Fruit fly (Drosophila melanogaster) whole organism, prepupa: ENCODE measurements around the gene CG5611.

Experiments used
- Blimp-1 ChIP-seq: fragments of 200-800 bp; sonication (Bioruptor generic); optimal IDR thresholded peaks from 3 replicates; lab custom pipeline; 2017; ENCODE audit warnings: missing biosample characterization, missing genetic modification characterization, mild to moderate bottlenecking, moderate library complexity, missing genetic modification reagents
- CG6808 ChIP-seq: fragments of 200-800 bp; sonication (Bioruptor generic); optimal IDR thresholded peaks from 3 replicates; lab custom pipeline; 2017; ENCODE audit warnings: missing biosample characterization, missing genetic modification characterization, mild to moderate bottlenecking, moderate library complexity, missing genetic modification reagents
- CG9139 ChIP-seq: fragments of 200-800 bp; sonication (Bioruptor generic); optimal IDR thresholded peaks from 3 replicates; lab custom pipeline; 2017; ENCODE audit warnings: missing biosample characterization, mild to moderate bottlenecking, missing genetic modification characterization
- achi ChIP-seq: fragments of 200-800 bp; sonication (Bioruptor generic); optimal IDR thresholded peaks from 3 replicates; lab custom pipeline; 2016; ENCODE audit warnings: missing biosample characterization, missing genetic modification characterization

DNA sequence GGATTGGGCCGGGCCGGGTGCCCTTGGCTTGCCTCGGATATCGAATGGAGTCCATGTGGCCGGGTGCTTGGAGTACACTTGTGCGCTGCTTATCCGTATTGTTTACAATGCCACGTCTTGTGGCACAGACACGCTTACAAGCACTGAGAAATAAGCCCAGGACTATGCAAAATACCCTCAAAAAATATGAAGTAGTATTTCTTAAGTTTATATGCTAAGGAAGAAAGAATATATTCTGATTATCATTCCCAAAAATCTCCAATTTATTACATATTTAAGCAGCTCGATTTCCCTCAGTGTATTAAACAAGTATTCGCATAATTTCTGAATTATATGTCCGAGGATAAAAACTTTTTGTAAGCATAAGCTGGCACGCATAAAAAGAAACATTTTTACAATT is 14.0 kb downstream of the CG5611 start:
- TF ChIP-seq Blimp-1 (GFP tag; lab: Kevin White, UChicago) (no peak), CG6808 (no peak), achi (no peak), CG9139 (no peak)
